Fruit fly (Drosophila melanogaster) whole organism, prepupa: ENCODE data around the gene mei-218.

Experiments used
- Blimp-1 ChIP-seq: fragments of 200-800 bp; sonication (Bioruptor generic); optimal IDR thresholded peaks from 3 replicates; lab custom pipeline; 2017; ENCODE audit warnings: missing biosample characterization, missing genetic modification characterization, mild to moderate bottlenecking, moderate library complexity, missing genetic modification reagents
- CG10669 ChIP-seq: fragments of 200-800 bp; sonication (Bioruptor generic); optimal IDR thresholded peaks from 3 replicates; lab custom pipeline; 2018; ENCODE audit warnings: missing biosample characterization, mild to moderate bottlenecking, missing genetic modification characterization, moderate library complexity
- CG11294 ChIP-seq: fragments of 200-800 bp; sonication (Bioruptor generic); IDR thresholded peaks from 2 replicates; pipeline ENCODE4 v1.3.6; 2022; ENCODE audit warnings: missing biosample characterization, missing genetic modification characterization
- CG11762 ChIP-seq: fragments of 200-800 bp; sonication (Bioruptor generic); optimal IDR thresholded peaks from 3 replicates; lab custom pipeline; 2016; ENCODE audit warnings: missing biosample characterization, missing genetic modification characterization; ENCODE audit not compliant: insufficient read depth
- CG11902 ChIP-seq: fragments of 200-800 bp; sonication (Bioruptor generic); optimal IDR thresholded peaks from 3 replicates; lab custom pipeline; 2016; ENCODE audit warnings: missing biosample characterization, missing genetic modification characterization
- CG15336 ChIP-seq: fragments of 200-800 bp; sonication (Bioruptor generic); IDR thresholded peaks from 2 replicates; pipeline ENCODE4 v1.3.6; 2022; ENCODE audit warnings: missing biosample characterization, missing genetic modification characterization
- CG1621 ChIP-seq: fragments of 200-800 bp; sonication (Bioruptor generic); optimal IDR thresholded peaks from 3 replicates; lab custom pipeline; 2018; ENCODE audit warnings: missing biosample characterization, mild to moderate bottlenecking, missing genetic modification characterization
- CG16779 ChIP-seq: fragments of 200-800 bp; sonication (Bioruptor generic); optimal IDR thresholded peaks from 3 replicates; lab custom pipeline; 2017; ENCODE audit warnings: missing biosample characterization, mild to moderate bottlenecking, missing genetic modification characterization
- CG3032 ChIP-seq: fragments of 200-800 bp; optimal IDR thresholded peaks from 2 replicates; lab custom pipeline; 2019; ENCODE audit warnings: missing biosample characterization, mild to moderate bottlenecking, missing genetic modification characterization, moderate library complexity
- CG32006 ChIP-seq: fragments of 200-800 bp; sonication (Bioruptor generic); optimal IDR thresholded peaks from 3 replicates; lab custom pipeline; 2017; ENCODE audit warnings: missing biosample characterization, mild to moderate bottlenecking, missing genetic modification characterization
- CG34406 ChIP-seq: fragments of 200-800 bp; sonication (Bioruptor generic); optimal IDR thresholded peaks from 3 replicates; lab custom pipeline; 2016; ENCODE audit warnings: missing biosample characterization, missing genetic modification characterization
- CG3919 ChIP-seq: fragments of 200-800 bp; sonication (Bioruptor generic); optimal IDR thresholded peaks from 3 replicates; lab custom pipeline; 2016; ENCODE audit warnings: missing biosample characterization, missing genetic modification characterization
- CG4318 ChIP-seq: fragments of 200-800 bp; sonication (Bioruptor generic); optimal IDR thresholded peaks from 3 replicates; lab custom pipeline; 2017; ENCODE audit warnings: missing biosample characterization, mild to moderate bottlenecking, missing genetic modification characterization
- CG6163 ChIP-seq: fragments of 200-800 bp; sonication (Bioruptor generic); IDR thresholded peaks from 3 replicates; pipeline ENCODE4 v1.3.6; 2022; ENCODE audit warnings: missing biosample characterization, missing genetic modification characterization
- CG6276 ChIP-seq: fragments of 200-800 bp; sonication (Bioruptor generic); optimal IDR thresholded peaks from 2 replicates; lab custom pipeline; 2017; ENCODE audit warnings: missing biosample characterization, mild to moderate bottlenecking, missing genetic modification characterization
- CG6792 ChIP-seq: fragments of 200-800 bp; sonication (Bioruptor generic); optimal IDR thresholded peaks from 3 replicates; lab custom pipeline; 2016; ENCODE audit warnings: missing biosample characterization, missing genetic modification characterization
- CG6808 ChIP-seq: fragments of 200-800 bp; sonication (Bioruptor generic); optimal IDR thresholded peaks from 3 replicates; lab custom pipeline; 2017; ENCODE audit warnings: missing biosample characterization, missing genetic modification characterization, mild to moderate bottlenecking, moderate library complexity, missing genetic modification reagents
- CG6854 ChIP-seq: fragments of 200-800 bp; sonication (Bioruptor generic); optimal IDR thresholded peaks from 2 replicates; lab custom pipeline; 2017; ENCODE audit warnings: missing biosample characterization, mild to moderate bottlenecking, missing genetic modification characterization
- CG7368 ChIP-seq: fragments of 200-800 bp; sonication (Bioruptor generic); optimal IDR thresholded peaks from 3 replicates; lab custom pipeline; 2016; ENCODE audit warnings: missing biosample characterization, missing genetic modification characterization
- CG8119 ChIP-seq: fragments of 200-800 bp; sonication (Bioruptor generic); IDR thresholded peaks from 3 replicates; pipeline ENCODE4 v1.3.6; 2022; ENCODE audit warnings: missing biosample characterization, missing genetic modification characterization
- CG8319 ChIP-seq: fragments of 200-800 bp; sonication (Bioruptor generic); optimal IDR thresholded peaks from 3 replicates; lab custom pipeline; 2016; ENCODE audit warnings: missing biosample characterization, missing genetic modification characterization
- CG8632 ChIP-seq: fragments of 200-800 bp; sonication (Bioruptor generic); optimal IDR thresholded peaks from 3 replicates; lab custom pipeline; 2016; ENCODE audit warnings: missing biosample characterization, missing genetic modification characterization
- CG9139 ChIP-seq: fragments of 200-800 bp; sonication (Bioruptor generic); optimal IDR thresholded peaks from 3 replicates; lab custom pipeline; 2017; ENCODE audit warnings: missing biosample characterization, mild to moderate bottlenecking, missing genetic modification characterization
- Eip75B ChIP-seq: fragments of 200-800 bp; sonication (Bioruptor generic); optimal IDR thresholded peaks from 3 replicates; lab custom pipeline; 2016; ENCODE audit warnings: missing biosample characterization, missing genetic modification characterization
- Eip78C ChIP-seq: fragments of 200-800 bp; sonication (Bioruptor generic); peaks from one replicate; lab custom pipeline; 2016; ENCODE audit warnings: missing biosample characterization, missing genetic modification characterization
- Eip93F ChIP-seq: fragments of 200-800 bp; sonication (Bioruptor generic); optimal IDR thresholded peaks from 2 replicates; lab custom pipeline; 2016; ENCODE audit warnings: missing biosample characterization, mild to moderate bottlenecking, missing genetic modification characterization
- Ets21C ChIP-seq: fragments of 200-800 bp; sonication (Bioruptor generic); optimal IDR thresholded peaks from 3 replicates; lab custom pipeline; 2016; ENCODE audit warnings: missing biosample characterization, missing genetic modification characterization
- Ets96B ChIP-seq: fragments of 200-800 bp; optimal IDR thresholded peaks from 2 replicates; lab custom pipeline; 2019; ENCODE audit warnings: missing biosample characterization, mild to moderate bottlenecking, missing genetic modification characterization, moderate library complexity
- Gug ChIP-seq: fragments of 200-800 bp; sonication (Bioruptor generic); IDR thresholded peaks from 2 replicates; pipeline ENCODE4 v1.3.6; 2022; ENCODE audit warnings: missing biosample characterization, missing genetic modification characterization
- Hr38 ChIP-seq: sonication (Bioruptor generic); optimal IDR thresholded peaks from 2 replicates; lab custom pipeline; 2016; ENCODE audit warnings: missing biosample characterization, missing genetic modification characterization
- Hr39 ChIP-seq: fragments of 200-800 bp; sonication (Bioruptor generic); optimal IDR thresholded peaks from 2 replicates; lab custom pipeline; 2016; ENCODE audit warnings: missing biosample characterization, missing genetic modification characterization
- Hr4 ChIP-seq: fragments of 200-800 bp; sonication (Bioruptor generic); optimal IDR thresholded peaks from 3 replicates; lab custom pipeline; 2016; ENCODE audit warnings: missing biosample characterization, missing genetic modification characterization
- Met ChIP-seq: fragments of 200-800 bp; sonication (Bioruptor generic); optimal IDR thresholded peaks from 3 replicates; lab custom pipeline; 2016; ENCODE audit warnings: missing biosample characterization, missing genetic modification characterization
- OdsH ChIP-seq: fragments of 200-800 bp; sonication (Bioruptor generic); optimal IDR thresholded peaks from 3 replicates; lab custom pipeline; 2016; ENCODE audit warnings: missing biosample characterization, missing genetic modification characterization
- Sox14 ChIP-seq: fragments of 200-800 bp; sonication (Bioruptor generic); optimal IDR thresholded peaks from 3 replicates; lab custom pipeline; 2016; ENCODE audit warnings: missing biosample characterization, missing genetic modification characterization
- Sox15 ChIP-seq: fragments of 200-800 bp; sonication (Bioruptor generic); optimal IDR thresholded peaks from 3 replicates; lab custom pipeline; 2016; ENCODE audit warnings: missing biosample characterization, missing genetic modification characterization
- acj6 ChIP-seq: fragments of 200-800 bp; sonication (Bioruptor generic); optimal IDR thresholded peaks from 3 replicates; lab custom pipeline; 2016; ENCODE audit warnings: missing biosample characterization, missing genetic modification characterization
- cyc ChIP-seq: fragments of 200-800 bp; sonication (Bioruptor generic); optimal IDR thresholded peaks from 3 replicates; lab custom pipeline; 2016; ENCODE audit warnings: missing biosample characterization, missing genetic modification characterization
- dsx ChIP-seq: fragments of 200-800 bp; optimal IDR thresholded peaks from 3 replicates; lab custom pipeline; 2019; ENCODE audit warnings: missing biosample characterization, mild to moderate bottlenecking, missing genetic modification characterization, moderate library complexity; ENCODE audit not compliant: poor library complexity, severe bottlenecking
- eg ChIP-seq: fragments of 200-800 bp; sonication (Bioruptor generic); IDR thresholded peaks from 3 replicates; pipeline ENCODE4 v1.3.6; 2022; ENCODE audit warnings: missing biosample characterization, missing genetic modification characterization
- esn ChIP-seq: fragments of 200-800 bp; sonication (Bioruptor generic); optimal IDR thresholded peaks from 2 replicates; lab custom pipeline; 2016; ENCODE audit warnings: missing biosample characterization, mild to moderate bottlenecking, missing genetic modification characterization, moderate library complexity
- fd85E ChIP-seq: fragments of 200-800 bp; sonication (Bioruptor generic); optimal IDR thresholded peaks from 3 replicates; lab custom pipeline; 2016; ENCODE audit warnings: missing biosample characterization, missing genetic modification characterization
- fkh ChIP-seq: fragments of 200-800 bp; sonication (Bioruptor generic); optimal IDR thresholded peaks from 3 replicates; lab custom pipeline; 2017; ENCODE audit warnings: missing biosample characterization, mild to moderate bottlenecking, missing genetic modification characterization, moderate library complexity
- lz ChIP-seq: fragments of 200-800 bp; sonication (Bioruptor generic); optimal IDR thresholded peaks from 3 replicates; lab custom pipeline; 2016; ENCODE audit warnings: missing biosample characterization, missing genetic modification characterization
- net ChIP-seq: fragments of 200-800 bp; sonication (Bioruptor generic); optimal IDR thresholded peaks from 3 replicates; lab custom pipeline; 2016; ENCODE audit warnings: missing biosample characterization, missing genetic modification characterization
- pdm3 ChIP-seq: fragments of 200-800 bp; sonication (Bioruptor generic); optimal IDR thresholded peaks from 3 replicates; lab custom pipeline; 2016; ENCODE audit warnings: missing biosample characterization, missing genetic modification characterization
- salr ChIP-seq, 2 experiments: fragments of 200-800 bp; sonication (Bioruptor generic); optimal IDR thresholded peaks; 3 replicates each; lab custom pipeline; 2016 to 2018; ENCODE audit warnings: missing biosample characterization in 2 of 2, missing genetic modification characterization in 2 of 2, mild to moderate bottlenecking in 1 of 2
- spab ChIP-seq: fragments of 200-800 bp; sonication (Bioruptor generic); optimal IDR thresholded peaks from 2 replicates; lab custom pipeline; 2017; ENCODE audit warnings: missing biosample characterization, mild to moderate bottlenecking, missing genetic modification characterization, missing genetic modification reagents
- svp ChIP-seq: fragments of 200-800 bp; sonication (Bioruptor generic); peaks from one replicate; lab custom pipeline; 2016; ENCODE audit warnings: missing biosample characterization, missing genetic modification characterization
- topi ChIP-seq: fragments of 200-800 bp; sonication (Bioruptor generic); optimal IDR thresholded peaks from 3 replicates; lab custom pipeline; 2016; ENCODE audit warnings: missing biosample characterization, missing genetic modification characterization
- vri ChIP-seq: fragments of 200-800 bp; sonication (Bioruptor generic); optimal IDR thresholded peaks from 3 replicates; lab custom pipeline; 2016; ENCODE audit warnings: missing biosample characterization, mild to moderate bottlenecking, missing genetic modification characterization

Gene mei-218

DNA sequence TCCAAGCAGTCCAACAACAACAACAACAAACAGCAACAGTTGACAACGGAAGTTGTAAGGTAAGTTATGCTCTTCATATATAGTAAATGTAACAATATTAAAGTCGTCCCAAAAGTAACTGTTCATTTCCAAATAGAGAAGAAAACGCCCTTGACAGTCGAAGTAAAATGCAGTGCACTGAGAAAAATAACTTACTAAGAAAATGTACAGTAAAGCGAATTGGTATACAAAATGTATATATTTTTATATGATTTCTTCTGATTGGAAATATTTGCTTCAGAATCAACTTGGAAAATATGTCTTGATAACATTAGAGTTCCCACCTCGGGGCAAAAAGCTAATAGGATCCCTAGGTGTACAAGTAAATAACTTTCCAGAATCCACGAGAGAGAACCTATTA is 34.8 kb downstream of the mei-218 start (continued):
- TF ChIP-seq CG11294 (GFP tag; lab: Robert Waterston, UW) = no peak
- no peak for TF ChIP-seq fd85E
- TF ChIP-seq acj6 (GFP tag; lab: Kevin White, UChicago) = no peak
- TF ChIP-seq, all 60 proteins: peak for 8

DNA sequence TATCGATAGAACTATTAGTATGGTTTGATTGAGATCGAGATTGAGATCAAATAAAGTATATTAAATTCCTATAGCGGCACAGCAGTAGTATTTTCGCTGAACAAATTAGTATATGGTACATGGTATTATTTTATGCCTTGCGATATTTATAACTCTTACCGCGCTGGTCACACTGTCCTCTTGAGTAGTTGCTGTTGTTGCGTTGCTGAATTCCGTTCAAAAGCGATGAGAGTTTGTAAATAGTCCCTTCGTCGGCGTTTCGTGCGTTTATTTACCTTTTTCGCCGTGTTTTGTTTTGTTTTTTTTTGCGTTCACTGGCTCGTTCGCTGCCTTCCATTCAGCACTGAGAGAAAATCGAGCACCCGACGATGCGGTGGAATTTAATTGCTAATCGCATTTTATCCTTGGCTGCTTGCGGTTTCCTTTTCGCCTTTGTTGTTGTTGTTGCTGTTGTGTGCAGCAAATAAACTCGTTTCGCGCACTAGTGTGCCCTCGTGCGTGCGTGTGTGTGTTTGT is 35.3 kb downstream of the mei-218 start, which contains the start of gene CG5004:
CG5004 (plus strand) TSS at position 182 of the 516 bp plus-strand sequence.
- peak; percentile 20 for TF ChIP-seq CG6808 (GFP tag; lab: Kevin White, UChicago)
- no peak for TF ChIP-seq net (GFP tag; lab: Kevin White, UChicago)
- no peak for TF ChIP-seq Hr39 (GFP tag; lab: Kevin White, UChicago)
- no peak for TF ChIP-seq Ets21C (GFP tag; lab: Kevin White, UChicago)
- TF ChIP-seq CG10669 (GFP tag; lab: Kevin White, UChicago) = no peak
- TF ChIP-seq cyc (GFP tag; lab: Kevin White, UChicago) = no peak
- no peak for TF ChIP-seq CG11762 (GFP tag; lab: Kevin White, UChicago)
- no peak for TF ChIP-seq CG1621 (tag; lab: Kevin White, UChicago)
- TF ChIP-seq CG3919 = no peak
- TF ChIP-seq Blimp-1 (GFP tag; lab: Kevin White, UChicago) = no peak
- no peak for TF ChIP-seq vri (GFP tag; lab: Kevin White, UChicago)
- no peak for TF ChIP-seq CG15336 (GFP tag; lab: Robert Waterston, UW)
- TF ChIP-seq CG4318 (GFP tag; lab: Kevin White, UChicago) = no peak
- TF ChIP-seq Eip78C (GFP tag; lab: Kevin White, UChicago) = peak; percentile 56
- no peak for TF ChIP-seq Ets96B (tag; lab: Kevin White, UChicago)
- no peak for TF ChIP-seq CG32006 (GFP tag; lab: Kevin White, UChicago)
- no peak for TF ChIP-seq CG7368 (GFP tag; lab: Kevin White, UChicago)
- TF ChIP-seq CG8319 (GFP tag; lab: Kevin White, UChicago) = no peak
- TF ChIP-seq CG6163 (GFP tag; lab: Robert Waterston, UW) = no peak
- TF ChIP-seq Met (GFP tag; lab: Kevin White, UChicago) = no peak
- TF ChIP-seq spab (GFP tag; lab: Kevin White, UChicago) = no peak
- TF ChIP-seq CG8632 (GFP tag; lab: Kevin White, UChicago) = no peak
- no peak for TF ChIP-seq OdsH
- TF ChIP-seq Hr4 = no peak
- TF ChIP-seq CG11294 (GFP tag; lab: Robert Waterston, UW) = no peak
- TF ChIP-seq CG11902 (GFP tag; lab: Kevin White, UChicago) = no peak
- no peak for TF ChIP-seq CG6792
- TF ChIP-seq Hr38 (GFP tag; lab: Kevin White, UChicago) = no peak
- no peak for TF ChIP-seq CG3032
- TF ChIP-seq Eip93F = no peak
- no peak for TF ChIP-seq Eip75B
- TF ChIP-seq topi = no peak
- TF ChIP-seq CG6854 (GFP tag; lab: Kevin White, UChicago) = peak; percentile 34
- no peak for TF ChIP-seq salr (GFP tag; optimal IDR thresholded peaks at IDR 0.05; lab: Kevin White, UChicago)
- TF ChIP-seq CG8119 (GFP tag; lab: Robert Waterston, UW) = no peak; the same call in 2 of the 3 replicates
- TF ChIP-seq pdm3 = no peak
- no peak for TF ChIP-seq eg
- TF ChIP-seq fd85E = no peak
- TF ChIP-seq CG6276 (GFP tag; lab: Kevin White, UChicago) = no peak
- TF ChIP-seq CG34406 (GFP tag; lab: Kevin White, UChicago) = no peak
- TF ChIP-seq Gug (GFP tag; lab: Robert Waterston, UW) = no peak
- TF ChIP-seq Sox15 (GFP tag; lab: Kevin White, UChicago) = no peak
- peak; percentile 43 for TF ChIP-seq Sox14 (GFP tag; lab: Kevin White, UChicago)
- no peak for TF ChIP-seq esn (GFP tag; lab: Kevin White, UChicago)
- TF ChIP-seq fkh (GFP tag; lab: Kevin White, UChicago) = peak; percentile 87
- TF ChIP-seq svp = peak; percentile 59
- TF ChIP-seq dsx (GFP tag; lab: Kevin White, UChicago) = no peak
- TF ChIP-seq lz (GFP tag; lab: Kevin White, UChicago) = no peak
- TF ChIP-seq CG9139 (GFP tag; lab: Kevin White, UChicago) = peak; percentile 14
- no peak for TF ChIP-seq CG16779 (tag; lab: Kevin White, UChicago)
